Fruit fly (Drosophila melanogaster): ENCODE results near the gene CG33725.

Gene CG33725

dm6 chr3L:12515691-12516455 lies 33.5 kb downstream of the CG33725 start:
- TF ChIP-seq noc (tag; optimal IDR thresholded peaks at IDR 0.05) = no peak

dm6 chr3L:12517443-12518209 lies 35.2 kb downstream of the CG33725 start:
- no peak for TF ChIP-seq noc (tag; optimal IDR thresholded peaks at IDR 0.05)

dm6 chr3L:12519315-12519714 lies 36.9 kb downstream of the CG33725 start:
- no peak for TF ChIP-seq noc (tag; optimal IDR thresholded peaks at IDR 0.05)

dm6 chr3L:12523941-12524340 lies 41.5 kb downstream of the CG33725 start, which contains the start of the genes ver and Gcn5:
ver (plus strand) TSS chr3L:12523987.
Gcn5 (minus strand) TSS chr3L:12524014.
- TF ChIP-seq noc (tag; optimal IDR thresholded peaks at IDR 0.05) = peak; percentile 94

dm6 chr3L:12526433-12527113 lies 44.2 kb downstream of the CG33725 start, which contains the start of gene eIF2beta:
eIF2beta (minus strand) TSS chr3L:12526731.
- TF ChIP-seq noc (tag; optimal IDR thresholded peaks at IDR 0.05) = peak; percentile 28

dm6 chr3L:12529431-12530007 lies 47.1 kb downstream of the CG33725 start:
- no peak for TF ChIP-seq noc (tag; optimal IDR thresholded peaks at IDR 0.05)

dm6 chr3L:12530044-12530443 lies 47.6 kb downstream of the CG33725 start, which contains the start of gene nst:
nst (minus strand) TSS chr3L:12530171.
- TF ChIP-seq noc (tag; optimal IDR thresholded peaks at IDR 0.05) = no peak

dm6 chr3L:12532220-12532619 lies 49.8 kb downstream of the CG33725 start:
- no peak for TF ChIP-seq noc (tag; optimal IDR thresholded peaks at IDR 0.05)

dm6 chr3L:12533392-12534070 lies 51.1 kb downstream of the CG33725 start, which contains the start of the genes Tsf2 and CG34242:
Tsf2 (minus strand) TSS chr3L:12533724.
CG34242 (plus strand) TSS chr3L:12533996.
- no peak for TF ChIP-seq noc (tag; optimal IDR thresholded peaks at IDR 0.05)

dm6 chr3L:12534318-12534717 lies 51.9 kb downstream of the CG33725 start, which contains the start of gene Pmm2:
Pmm2 (plus strand) TSS chr3L:12534590.
- TF ChIP-seq noc (tag; optimal IDR thresholded peaks at IDR 0.05) = no peak

Data from whole organism, larva.